Worm (Caenorhabditis elegans) whole organism, L1 larva: ENCODE measurements around the gene Y113G7B.28.
A peak's percentile ranks its signal among the peaks of the same experiment; 100 is the strongest.

Source experiments
- alr-1 ChIP-seq: fragments of 200-800 bp; sonication (Bioruptor generic); optimal IDR thresholded peaks from 2 replicates; lab custom pipeline; 2018; ENCODE audit warnings: borderline replicate concordance, mild to moderate bottlenecking, missing genetic modification characterization, missing compliant biosample characterization
- dpl-1 ChIP-seq, 3 experiments: fragments of 150-350 bp in 2 of 3; sonication (generic microtip) in 1 of 3; optimal IDR thresholded peaks; 2 replicates each; lab custom pipeline; 2014 to 2017; ENCODE audit warnings: missing biosample characterization in 3 of 3, missing genetic modification characterization in 3 of 3, missing genetic modification reagents in 3 of 3
- elt-2 ChIP-seq: sonication (generic microtip); optimal IDR thresholded peaks from 2 replicates; lab custom pipeline; 2016; ENCODE audit warnings: missing genetic modification characterization, mild to moderate bottlenecking, inconsistent platforms, missing compliant biosample characterization, missing genetic modification reagents
- lin-13 ChIP-seq: fragments of 150-350 bp; optimal IDR thresholded peaks from 2 replicates; lab custom pipeline; 2014; ENCODE audit warnings: missing biosample characterization, missing genetic modification reagents, missing genetic modification characterization
- lir-3 ChIP-seq: sonication (generic microtip); optimal IDR thresholded peaks from 2 replicates; lab custom pipeline; 2016; ENCODE audit warnings: mild to moderate bottlenecking, missing genetic modification characterization, moderate library complexity, missing compliant biosample characterization; ENCODE audit not compliant: poor library complexity
- nhr-85 ChIP-seq: sonication (generic microtip); peaks from one replicate; lab custom pipeline; 2016; ENCODE audit warnings: missing genetic modification characterization, inconsistent platforms, missing compliant biosample characterization

DNA sequence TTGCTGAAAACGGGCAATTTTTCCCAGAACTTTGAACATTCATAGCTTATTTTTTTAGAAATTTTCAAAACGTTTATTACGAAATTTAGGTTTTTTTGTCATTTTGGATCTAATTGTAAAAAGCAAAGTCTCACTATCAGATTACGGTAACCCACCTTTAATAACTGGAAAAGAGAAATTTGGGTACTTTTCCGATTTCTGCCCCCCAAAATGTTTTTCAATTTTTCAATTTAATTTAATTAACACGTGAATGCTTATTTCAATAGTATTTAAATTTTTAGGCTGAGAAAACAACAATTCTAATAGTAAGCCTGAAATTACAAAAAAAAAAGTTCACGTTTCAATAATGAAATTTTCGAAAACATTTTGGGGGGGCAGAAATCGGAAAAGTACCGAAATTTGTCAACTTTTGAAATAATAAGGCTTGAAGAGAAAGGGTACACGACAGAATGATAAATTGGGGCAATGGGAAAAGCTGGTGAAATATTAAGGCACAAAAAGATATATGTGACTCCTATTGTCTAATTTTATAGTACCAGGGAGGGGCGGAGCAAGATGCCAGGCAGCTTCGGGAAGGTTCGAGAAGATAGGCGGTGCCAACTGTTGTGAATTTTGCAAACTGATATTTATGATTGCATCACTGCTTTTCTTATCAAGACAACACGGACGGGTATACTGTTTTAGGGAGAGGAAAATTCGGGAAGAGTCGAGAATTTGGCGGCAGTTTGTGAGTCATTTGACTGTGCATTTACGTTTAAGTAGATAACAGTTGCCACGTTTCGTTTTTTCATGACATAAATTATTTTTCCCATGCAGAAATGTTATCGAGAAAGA is 31.5 kb upstream of the Y113G7B.28 start, which contains the start of gene F19B2.5:
- no peak for TF ChIP-seq lir-3 (tag; lab: Kevin White, UChicago)
- TF ChIP-seq dpl-1 (GFP tag; optimal IDR thresholded peaks at IDR 0.05; lab: Kevin White, UChicago), result no peak
- no peak for TF ChIP-seq nhr-85 (tag; lab: Kevin White, UChicago)
- TF ChIP-seq alr-1 (tag; lab: Kevin White, UChicago), result no peak
- peak; percentile 99 for TF ChIP-seq elt-2
- no peak for TF ChIP-seq lin-13
